Worm (Caenorhabditis elegans): ENCODE results near the gene cas-1.

Gene cas-1

ce11 chrX:16799065-16799663 lies 14.3 kb downstream of the cas-1 start (continued):
- TF ChIP-seq lir-3 (tag; optimal IDR thresholded peaks at IDR 0.05; ENCODE audit: poor library complexity), result no peak
- no peak for TF ChIP-seq unc-98 (GFP tag; IDR thresholded peaks at IDR 0.05)
- TF ChIP-seq ceh-88 (GFP tag; IDR thresholded peaks at IDR 0.05), result no peak
- no peak for TF ChIP-seq alr-1 (tag; optimal IDR thresholded peaks at IDR 0.05; ENCODE audit: borderline replicate concordance)
- peak; percentile 70 for TF ChIP-seq nhr-71 (tag; optimal IDR thresholded peaks at IDR 0.05)
- TF ChIP-seq zag-1 (tag; optimal IDR thresholded peaks at IDR 0.05), result no peak
- no peak for TF ChIP-seq efl-3 (GFP tag; optimal IDR thresholded peaks at IDR 0.05)
- peak in 1 of 2 experiments; percentile 52 for TF ChIP-seq mdl-1 (tag; optimal IDR thresholded peaks at IDR 0.05)
- TF ChIP-seq swsn-7 (tag; optimal IDR thresholded peaks at IDR 0.05), result peak; percentile 63
- no peak for TF ChIP-seq nhr-237 (tag; optimal IDR thresholded peaks at IDR 0.05)
- no peak for TF ChIP-seq sup-37 (GFP tag; optimal IDR thresholded peaks at IDR 0.05)
- TF ChIP-seq snu-23 (GFP tag; optimal IDR thresholded peaks at IDR 0.05), result peak; percentile 78
- TF ChIP-seq xbp-1 (tag; optimal IDR thresholded peaks at IDR 0.05), result peak; percentile 3
- TF ChIP-seq C16A3.4 (tag; optimal IDR thresholded peaks at IDR 0.05), result peak; percentile 4
- no peak for TF ChIP-seq fos-1 (tag; optimal IDR thresholded peaks at IDR 0.05)
- TF ChIP-seq nhr-19 (GFP tag; conservative IDR thresholded peaks at IDR 0.05), result peak; percentile 36
- TF ChIP-seq elt-2 (tag; optimal IDR thresholded peaks at IDR 0.05), result no peak
- TF ChIP-seq nhr-84 (tag; optimal IDR thresholded peaks at IDR 0.05), result no peak
- peak; percentile 3 for TF ChIP-seq ceh-8 (GFP tag; optimal IDR thresholded peaks at IDR 0.05)
- TF ChIP-seq tbx-2 (tag; optimal IDR thresholded peaks at IDR 0.05), result peak; percentile 64
- peak; percentile 91 for TF ChIP-seq mep-1 (tag; optimal IDR thresholded peaks at IDR 0.05)
- TF ChIP-seq egl-27 (tag; optimal IDR thresholded peaks at IDR 0.05), result no peak
- TF ChIP-seq nhr-11 (tag; optimal IDR thresholded peaks at IDR 0.05), result no peak
- TF ChIP-seq elt-3 (tag; optimal IDR thresholded peaks at IDR 0.05), result peak in 2 of 6 experiments; percentile 29 to 33
- TF ChIP-seq pqm-1 (tag; optimal IDR thresholded peaks at IDR 0.05), result no peak
- no peak for TF ChIP-seq aly-2 (tag; optimal IDR thresholded peaks at IDR 0.05)
- no peak for TF ChIP-seq Y116A8C.19 (tag; optimal IDR thresholded peaks at IDR 0.05; ENCODE audit: borderline replicate concordance)
- no peak for TF ChIP-seq mef-2 (tag; optimal IDR thresholded peaks at IDR 0.05)
- TF ChIP-seq F16B12.6 (tag; optimal IDR thresholded peaks at IDR 0.05), result no peak
- TF ChIP-seq fkh-10 (GFP tag; optimal IDR thresholded peaks at IDR 0.05), result peak; percentile 40
- no peak for TF ChIP-seq hpl-2 (GFP tag; optimal IDR thresholded peaks at IDR 0.05)
- TF ChIP-seq ceh-82 (tag; optimal IDR thresholded peaks at IDR 0.05), result peak; percentile 7 to 59 (median 52)
- TF ChIP-seq nhr-47 (tag; optimal IDR thresholded peaks at IDR 0.05), result peak; percentile 58
- peak in 2 of 3 experiments; percentile 17 to 21 for TF ChIP-seq dpl-1 (GFP tag; optimal IDR thresholded peaks at IDR 0.05)
- TF ChIP-seq skn-1 (tag; optimal IDR thresholded peaks at IDR 0.05), result peak; percentile 51
- no peak for TF ChIP-seq grh-1 (GFP tag; IDR thresholded peaks at IDR 0.05)
- no peak for TF ChIP-seq lin-39 (tag; optimal IDR thresholded peaks at IDR 0.05)
- TF ChIP-seq ama-1 (optimal IDR thresholded peaks at IDR 0.05), result peak; percentile 71
- TF ChIP-seq blmp-1 (tag; optimal IDR thresholded peaks at IDR 0.05), result peak; percentile 82
- peak; percentile 62 for TF ChIP-seq nhr-85 (tag)
- TF ChIP-seq vab-15 (tag; optimal IDR thresholded peaks at IDR 0.05), result no peak
- TF ChIP-seq C04F5.9 (tag; optimal IDR thresholded peaks at IDR 0.05), result peak; percentile 29
- no peak for TF ChIP-seq ets-5 (GFP tag; IDR thresholded peaks at IDR 0.05)
- no peak for TF ChIP-seq mab-9 (GFP tag; IDR thresholded peaks at IDR 0.05)
- TF ChIP-seq aha-1 (tag; optimal IDR thresholded peaks at IDR 0.05), result no peak
- no peak for TF ChIP-seq ces-1 (GFP tag; optimal IDR thresholded peaks at IDR 0.05)
